Fruit fly (Drosophila melanogaster): ENCODE data around the gene E2f1.

E2f1 gene

DNA sequence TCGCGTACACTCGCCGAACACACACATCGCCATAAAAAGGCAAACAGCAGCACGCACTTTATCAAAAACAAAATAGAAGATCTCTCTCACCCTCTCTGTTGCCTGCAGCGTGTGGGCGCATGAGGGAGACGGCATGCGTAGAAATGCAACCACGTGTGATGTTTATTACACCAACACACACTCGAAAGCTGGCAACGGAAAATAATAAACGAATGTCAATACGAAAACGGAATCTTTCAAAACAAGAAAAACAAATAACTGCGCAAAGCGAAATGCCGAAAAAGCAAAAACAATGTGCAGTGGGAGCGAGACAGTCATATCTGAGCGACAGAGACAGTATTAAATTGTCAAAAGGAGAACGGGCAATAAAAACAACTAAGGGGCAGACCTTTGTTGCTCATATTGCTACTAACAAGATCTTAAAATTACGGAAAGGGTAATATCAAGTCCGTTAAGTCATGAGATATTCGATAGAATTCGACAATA, 47.3 kb downstream of the E2f1 start (continued):
- TF ChIP-seq net (GFP tag; optimal IDR thresholded peaks at IDR 0.05): peak; percentile 11
- TF ChIP-seq CG6792 (GFP tag; optimal IDR thresholded peaks at IDR 0.05): peak; percentile 18
- TF ChIP-seq CG7368 (GFP tag; optimal IDR thresholded peaks at IDR 0.05): peak; percentile 44
- TF ChIP-seq CG11762 (GFP tag; optimal IDR thresholded peaks at IDR 0.05; ENCODE audit: insufficient read depth): no peak
- TF ChIP-seq Ets96B (tag; optimal IDR thresholded peaks at IDR 0.05): no peak
- TF ChIP-seq cyc (GFP tag; optimal IDR thresholded peaks at IDR 0.05): no peak
- TF ChIP-seq topi (GFP tag; optimal IDR thresholded peaks at IDR 0.05): no peak
- peak; percentile 23 for TF ChIP-seq spab (GFP tag; optimal IDR thresholded peaks at IDR 0.05)
- TF ChIP-seq CG15336 (GFP tag; IDR thresholded peaks at IDR 0.05): no peak
- TF ChIP-seq eg (GFP tag; IDR thresholded peaks at IDR 0.05): no peak
- TF ChIP-seq Eip93F (GFP tag; optimal IDR thresholded peaks at IDR 0.05): peak; percentile 30
- peak; percentile 41 for TF ChIP-seq CG8632 (GFP tag; optimal IDR thresholded peaks at IDR 0.05)
- peak; percentile 31 for TF ChIP-seq CG1621 (tag; optimal IDR thresholded peaks at IDR 0.05)
- TF ChIP-seq achi (GFP tag; optimal IDR thresholded peaks at IDR 0.05): peak; percentile 18
- TF ChIP-seq esn (GFP tag; optimal IDR thresholded peaks at IDR 0.05): peak; percentile 46
- no peak for TF ChIP-seq CG6163 (GFP tag; IDR thresholded peaks at IDR 0.05)
- TF ChIP-seq lz (GFP tag; optimal IDR thresholded peaks at IDR 0.05): no peak
- no peak for TF ChIP-seq fd85E (GFP tag; optimal IDR thresholded peaks at IDR 0.05)
- TF ChIP-seq CG34406 (GFP tag; optimal IDR thresholded peaks at IDR 0.05): peak; percentile 43

dm6 chr3R:21612902-21613301, 47.8 kb downstream of the E2f1 start:
- TF ChIP-seq CG16779 (tag; optimal IDR thresholded peaks at IDR 0.05): no peak
- no peak for TF ChIP-seq Hr39 (GFP tag; optimal IDR thresholded peaks at IDR 0.05)
- no peak for TF ChIP-seq fd85E (GFP tag; optimal IDR thresholded peaks at IDR 0.05)
- no peak for TF ChIP-seq acj6 (GFP tag; optimal IDR thresholded peaks at IDR 0.05)
- TF ChIP-seq Eip78C (GFP tag): peak; percentile 54
- TF ChIP-seq Sox14 (GFP tag; optimal IDR thresholded peaks at IDR 0.05): no peak
- TF ChIP-seq topi (GFP tag; optimal IDR thresholded peaks at IDR 0.05): no peak
- TF ChIP-seq CG10669 (GFP tag; optimal IDR thresholded peaks at IDR 0.05): no peak
- no peak for TF ChIP-seq CG1621 (tag; optimal IDR thresholded peaks at IDR 0.05)
- peak; percentile 9 for TF ChIP-seq CG6276 (GFP tag; optimal IDR thresholded peaks at IDR 0.05)
- no peak for TF ChIP-seq Sox102F (GFP tag; optimal IDR thresholded peaks at IDR 0.05)
- TF ChIP-seq pdm3 (GFP tag; optimal IDR thresholded peaks at IDR 0.05): peak; percentile 33
- TF ChIP-seq Lpt (GFP tag; optimal IDR thresholded peaks at IDR 0.05): peak; percentile 48
- TF ChIP-seq Blimp-1 (GFP tag; optimal IDR thresholded peaks at IDR 0.05): no peak
- no peak for TF ChIP-seq ss (GFP tag; optimal IDR thresholded peaks at IDR 0.05)
- TF ChIP-seq CG34406 (GFP tag; optimal IDR thresholded peaks at IDR 0.05): no peak
- TF ChIP-seq CG8119 (GFP tag; IDR thresholded peaks at IDR 0.05): no peak
- TF ChIP-seq salr (GFP tag; optimal IDR thresholded peaks at IDR 0.05): peak in 1 of 2 experiments; percentile 13
- TF ChIP-seq CG8632 (GFP tag; optimal IDR thresholded peaks at IDR 0.05): no peak
- no peak for TF ChIP-seq CG11902 (GFP tag; optimal IDR thresholded peaks at IDR 0.05)
- TF ChIP-seq CG6808 (GFP tag; optimal IDR thresholded peaks at IDR 0.05): no peak
- TF ChIP-seq svp (GFP tag): peak; percentile 68
- TF ChIP-seq Hr4 (GFP tag; optimal IDR thresholded peaks at IDR 0.05): peak; percentile 65
- no peak for TF ChIP-seq dac (GFP tag; optimal IDR thresholded peaks at IDR 0.05)
- TF ChIP-seq CG32006 (GFP tag; optimal IDR thresholded peaks at IDR 0.05): peak; percentile 73
- no peak for TF ChIP-seq Eip93F (GFP tag; optimal IDR thresholded peaks at IDR 0.05)
- TF ChIP-seq Smox (GFP tag; optimal IDR thresholded peaks at IDR 0.05): no peak
- TF ChIP-seq OdsH (GFP tag; optimal IDR thresholded peaks at IDR 0.05): peak; percentile 10
- no peak for TF ChIP-seq CG6792 (GFP tag; optimal IDR thresholded peaks at IDR 0.05)
- TF ChIP-seq spab (GFP tag; optimal IDR thresholded peaks at IDR 0.05): no peak
- TF ChIP-seq net (GFP tag; optimal IDR thresholded peaks at IDR 0.05): no peak
- no peak for TF ChIP-seq CG7368 (GFP tag; optimal IDR thresholded peaks at IDR 0.05)
- TF ChIP-seq CG10631 (GFP tag; optimal IDR thresholded peaks at IDR 0.05): no peak
- TF ChIP-seq CG4318 (GFP tag; optimal IDR thresholded peaks at IDR 0.05): peak; percentile 37

All from whole organism, prepupa.